Fruit fly (Drosophila melanogaster): ENCODE measurements around the gene Rbsn-5.
A peak's percentile ranks its signal among the peaks of the same experiment; 100 is the strongest.

The Rbsn-5 gene

dm6 chr2L:8133772-8134386 lies 25.8 kb upstream of the Rbsn-5 start (continued):
- TF ChIP-seq sug (tag; optimal IDR thresholded peaks at IDR 0.05) (no peak), CG31365 (tag; optimal IDR thresholded peaks at IDR 0.05) (no peak), Gsc (GFP tag; IDR thresholded peaks at IDR 0.05) (no peak), br (optimal IDR thresholded peaks at IDR 0.05) (no peak), CG10462 (GFP tag; optimal IDR thresholded peaks at IDR 0.05) (no peak), crp (GFP tag; optimal IDR thresholded peaks at IDR 0.05) (no peak), zfh1 (GFP tag; IDR thresholded peaks at IDR 0.05) (no peak), p53 (GFP tag; optimal IDR thresholded peaks at IDR 0.05) (no peak), CG13287 (GFP tag; IDR thresholded peaks at IDR 0.05; ENCODE audit: partially characterized antibody) (peak; percentile 54; the same call in 1 of the 2 replicates), fd3F (GFP tag; optimal IDR thresholded peaks at IDR 0.05) (no peak), CG10543 (GFP tag; optimal IDR thresholded peaks at IDR 0.05) (no peak), CG17802 (tag; optimal IDR thresholded peaks at IDR 0.05) (no peak), CG3407 (GFP tag; optimal IDR thresholded peaks at IDR 0.05) (no peak), CG15696 (tag; optimal IDR thresholded peaks at IDR 0.05) (no peak), Dp (GFP tag; optimal IDR thresholded peaks at IDR 0.05) (peak; percentile 94), CG9609 (GFP tag; optimal IDR thresholded peaks at IDR 0.05) (no peak), CG8290 (GFP tag; optimal IDR thresholded peaks at IDR 0.05) (no peak), CG8290 (tag; optimal IDR thresholded peaks at IDR 0.05) (no peak), ro (GFP tag; IDR thresholded peaks at IDR 0.05) (no peak), CG10959 (GFP tag; IDR thresholded peaks at IDR 0.05) (no peak), BtbVII (GFP tag; optimal IDR thresholded peaks at IDR 0.05) (no peak), CG17328 (GFP tag; IDR thresholded peaks at IDR 0.05) (no peak), ttk (GFP tag; IDR thresholded peaks at IDR 0.05) (no peak), D (optimal IDR thresholded peaks at IDR 0.05) (no peak), D (GFP tag; optimal IDR thresholded peaks at IDR 0.05) (no peak), E2f1 (GFP tag; IDR thresholded peaks at IDR 0.05) (no peak), Taf1 (GFP tag; IDR thresholded peaks at IDR 0.05) (no peak), NC2β (GFP tag; optimal IDR thresholded peaks at IDR 0.05) (no peak), CG11560 (tag; IDR thresholded peaks at IDR 0.05) (peak; percentile 98), sens (GFP tag) (peak; percentile 3), Xbp1 (GFP tag; optimal IDR thresholded peaks at IDR 0.05) (no peak), CG10366 (GFP tag; IDR thresholded peaks at IDR 0.05) (no peak), bbx (GFP tag; IDR thresholded peaks at IDR 0.05; ENCODE audit: partially characterized antibody) (no peak), CG15073 (GFP tag; optimal IDR thresholded peaks at IDR 0.05) (no peak), klu (GFP tag; IDR thresholded peaks at IDR 0.05) (no peak), CG1832 (GFP tag; optimal IDR thresholded peaks at IDR 0.05) (no peak), Opbp (GFP tag; IDR thresholded peaks at IDR 0.05; ENCODE audit: partially characterized antibody) (no peak), Atf3 (GFP tag; optimal IDR thresholded peaks at IDR 0.05) (no peak), dm (GFP tag; optimal IDR thresholded peaks at IDR 0.05) (no peak), toy (GFP tag; IDR thresholded peaks at IDR 0.05) (no peak), Deaf1 (tag; optimal IDR thresholded peaks at IDR 0.05) (no peak), psq (GFP tag; optimal IDR thresholded peaks at IDR 0.05) (no peak), CG5245 (GFP tag; optimal IDR thresholded peaks at IDR 0.05) (no peak), h (optimal IDR thresholded peaks at IDR 0.05) (no peak), CTCF (GFP tag; optimal IDR thresholded peaks at IDR 0.05) (no peak), Ssrp (tag; optimal IDR thresholded peaks at IDR 0.05) (no peak), CG31441 (GFP tag; IDR thresholded peaks at IDR 0.05) (no peak), Spps (tag; optimal IDR thresholded peaks at IDR 0.05) (no peak), ac (GFP tag; optimal IDR thresholded peaks at IDR 0.05) (no peak), zf30C (GFP tag; optimal IDR thresholded peaks at IDR 0.05) (no peak), CG8388 (GFP tag; optimal IDR thresholded peaks at IDR 0.05) (no peak), CG43689 (GFP tag; IDR thresholded peaks at IDR 0.05) (no peak), tin (GFP tag; optimal IDR thresholded peaks at IDR 0.05) (no peak), fu2 (GFP tag; optimal IDR thresholded peaks at IDR 0.05) (no peak)

Data from whole organism, embryonic.